Fruit fly (Drosophila melanogaster): ENCODE measurements around the gene AspRS-m.

DNA sequence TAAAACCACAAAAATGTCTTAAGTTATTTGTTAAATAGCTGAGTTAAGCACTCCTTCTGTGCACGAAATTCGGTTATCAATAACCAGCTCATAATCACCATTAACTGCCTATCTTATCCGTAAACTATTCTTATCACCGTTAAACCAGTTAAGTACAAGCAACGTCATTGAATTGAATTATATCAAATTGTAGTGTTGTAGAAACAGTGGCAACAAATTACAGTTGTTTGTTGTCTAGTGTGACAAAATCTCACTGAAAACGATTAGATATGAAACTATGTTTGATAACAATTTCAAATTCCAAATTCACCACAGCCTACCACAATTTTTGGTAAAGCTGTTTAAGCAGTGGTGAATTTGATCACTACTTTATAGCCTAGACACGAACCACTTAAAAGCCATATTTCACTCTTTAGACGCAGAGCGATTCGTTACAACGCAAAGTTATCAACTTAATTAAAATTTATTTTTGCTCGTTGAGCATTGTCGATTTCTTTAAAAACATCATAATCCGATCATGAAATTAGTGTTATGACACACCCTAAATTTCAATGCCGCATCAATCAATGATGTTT, 25.2 kb upstream of the AspRS-m start:
- TF ChIP-seq h (optimal IDR thresholded peaks at IDR 0.05): no peak
- TF ChIP-seq ttk (optimal IDR thresholded peaks at IDR 0.05): no peak
- no peak for TF ChIP-seq psq (optimal IDR thresholded peaks at IDR 0.05)
- no peak for TF ChIP-seq Myc (optimal IDR thresholded peaks at IDR 0.05)
